Fruit fly (Drosophila melanogaster) whole organism, larva: ENCODE measurements around the gene CG42557.
A peak's percentile ranks its signal among the peaks of the same experiment; 100 is the strongest.

Source experiments
- noc ChIP-seq: fragments of 200-800 bp; sonication (Bioruptor generic); optimal IDR thresholded peaks from 3 replicates; lab custom pipeline; 2019; ENCODE audit warnings: missing biosample characterization, mild to moderate bottlenecking, missing genetic modification characterization, moderate library complexity

Gene CG42557

dm6 chr3R:29935756-29936155 lies 2.7 kb downstream of the CG42557 start, which contains the start of the genes eIF2Balpha and Vps13B:
Gene eIF2Balpha, minus strand, starts transcription at chr3R:29935888.
Gene Vps13B, plus strand, starts transcription at chr3R:29935978.
- no peak for TF ChIP-seq noc (tag; lab: Kevin White, UChicago)

- TF ChIP-seq noc (tag; lab: Kevin White, UChicago), result no peak
Observed at dm6 chr3R:29959329-29959728, 26.2 kb downstream of the CG42557 start.

dm6 chr3R:29963102-29963501 lies 30.0 kb downstream of the CG42557 start:
- TF ChIP-seq noc (tag; lab: Kevin White, UChicago), result no peak

- no peak for TF ChIP-seq noc (tag; lab: Kevin White, UChicago)
Observed at dm6 chr3R:29969347-29969746, 36.3 kb downstream of the CG42557 start, which contains the start of gene TkR99D. Gene TkR99D, minus strand, starts transcription at chr3R:29969447.

- TF ChIP-seq noc (tag; lab: Kevin White, UChicago), result no peak
Observed at dm6 chr3R:29978595-29978994, 45.5 kb downstream of the CG42557 start.

dm6 chr3R:29981479-29981878 lies 48.4 kb downstream of the CG42557 start:
- TF ChIP-seq noc (tag; lab: Kevin White, UChicago), result no peak

- no peak for TF ChIP-seq noc (tag; lab: Kevin White, UChicago)
Observed at dm6 chr3R:29982027-29982426, 48.9 kb downstream of the CG42557 start.

- peak; percentile 75 for TF ChIP-seq noc (tag; lab: Kevin White, UChicago)
Observed at dm6 chr3R:29983073-29983544, 50.0 kb downstream of the CG42557 start, which contains the start of gene CG7896. Gene CG7896, plus strand, starts transcription at chr3R:29983426.

- TF ChIP-seq noc (tag; lab: Kevin White, UChicago), result no peak
Observed at dm6 chr3R:29983886-29984285, 50.8 kb downstream of the CG42557 start.
